Fruit fly (Drosophila melanogaster): Measurements from ENCODE around the gene CG13473.

The CG13473 gene

DNA sequence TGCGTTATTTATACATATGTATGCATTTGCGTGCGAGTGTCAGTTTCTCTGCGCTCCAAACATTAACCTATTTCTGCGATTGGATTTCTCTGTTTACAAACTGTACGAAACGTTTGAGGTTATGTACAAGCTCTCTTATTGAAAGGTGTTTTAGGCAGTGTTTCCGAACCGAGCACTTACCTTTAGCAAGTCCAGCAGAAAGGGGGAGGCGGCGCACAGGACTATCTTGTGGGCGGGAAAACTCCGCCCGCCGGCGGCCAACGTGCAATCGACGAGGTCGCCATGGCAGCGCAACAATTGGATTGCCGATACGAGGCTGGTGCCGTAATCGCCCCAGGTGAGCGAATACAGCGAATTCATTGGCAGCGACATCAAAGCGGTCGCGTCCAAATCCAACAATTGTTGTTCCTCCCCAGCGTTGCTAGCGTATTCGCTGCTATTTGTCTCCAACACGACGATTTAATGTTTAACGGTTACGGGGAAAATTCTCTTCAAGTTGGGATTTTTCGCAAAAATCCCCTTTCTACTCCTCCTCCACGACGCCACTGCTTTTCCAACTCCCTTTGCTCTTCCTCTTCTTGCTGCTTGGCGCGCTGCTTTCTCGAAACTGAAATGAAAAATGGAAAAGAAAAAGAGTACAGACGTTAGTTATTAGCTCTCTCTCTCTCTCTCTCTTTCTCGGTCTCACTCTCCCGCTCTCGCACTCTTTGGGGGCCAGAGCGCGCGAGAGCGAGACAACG is 28.3 kb downstream of the CG13473 start (continued):
- TF ChIP-seq CG8388 (GFP tag; optimal IDR thresholded peaks at IDR 0.05): peak; percentile 75
- peak; percentile 81 for TF ChIP-seq CG12391 (tag; optimal IDR thresholded peaks at IDR 0.05)
- peak; percentile 80 for TF ChIP-seq CG18764 (GFP tag; optimal IDR thresholded peaks at IDR 0.05)
- peak; percentile 90 for TF ChIP-seq Sox102F (GFP tag; optimal IDR thresholded peaks at IDR 0.05)
- peak; percentile 76 for TF ChIP-seq disco-r (GFP tag; optimal IDR thresholded peaks at IDR 0.05)
- TF ChIP-seq lov (optimal IDR thresholded peaks at IDR 0.05): no peak
- peak; percentile 85; the same call in 2 of the 3 replicates for TF ChIP-seq lov (GFP tag; IDR thresholded peaks at IDR 0.05)
- TF ChIP-seq CG14860 (GFP tag; IDR thresholded peaks at IDR 0.05; ENCODE audit: partially characterized antibody): no peak
- peak; percentile 87 for TF ChIP-seq CG8089 (GFP tag; optimal IDR thresholded peaks at IDR 0.05)
- peak; percentile 88 for TF ChIP-seq ranshi (GFP tag; IDR thresholded peaks at IDR 0.05)
- TF ChIP-seq CG30403 (GFP tag; optimal IDR thresholded peaks at IDR 0.05): peak; percentile 91
- peak; percentile 96 for TF ChIP-seq Rfx (GFP tag; IDR thresholded peaks at IDR 0.05)
- TF ChIP-seq Ets97D (GFP tag; optimal IDR thresholded peaks at IDR 0.05): peak; percentile 56
- peak; percentile 20 for TF ChIP-seq zf30C (GFP tag; optimal IDR thresholded peaks at IDR 0.05)
- TF ChIP-seq BtbVII (GFP tag; optimal IDR thresholded peaks at IDR 0.05): peak; percentile 81
- peak; percentile 27 for TF ChIP-seq exex (tag; optimal IDR thresholded peaks at IDR 0.05)
- TF ChIP-seq CG17568 (GFP tag; optimal IDR thresholded peaks at IDR 0.05): peak; percentile 10
- peak; percentile 63 for TF ChIP-seq CG12236 (GFP tag; optimal IDR thresholded peaks at IDR 0.05)
- peak; percentile 88 for TF ChIP-seq emc (GFP tag; optimal IDR thresholded peaks at IDR 0.05)
- peak; percentile 89 for TF ChIP-seq CG14050 (GFP tag; IDR thresholded peaks at IDR 0.05)
- peak in 1 of 2 experiments; percentile 50 for TF ChIP-seq crp (GFP tag; optimal IDR thresholded peaks at IDR 0.05)
- peak; percentile 66 for TF ChIP-seq en (GFP tag; optimal IDR thresholded peaks at IDR 0.05)
- peak; percentile 87 for TF ChIP-seq CG12744 (GFP tag; optimal IDR thresholded peaks at IDR 0.05)
- peak; percentile 77 for TF ChIP-seq CG8924 (tag; optimal IDR thresholded peaks at IDR 0.05)
- TF ChIP-seq nerfin-1 (tag; optimal IDR thresholded peaks at IDR 0.05): peak; percentile 59
- TF ChIP-seq zfh2 (GFP tag; optimal IDR thresholded peaks at IDR 0.05): peak; percentile 94
- peak; percentile 73 for TF ChIP-seq CG4854 (GFP tag; optimal IDR thresholded peaks at IDR 0.05)
- TF ChIP-seq dmrt99B (tag; optimal IDR thresholded peaks at IDR 0.05): peak; percentile 90
- peak; percentile 90 for TF ChIP-seq pnt (GFP tag; optimal IDR thresholded peaks at IDR 0.05)
- peak; percentile 26 for TF ChIP-seq trem (tag; optimal IDR thresholded peaks at IDR 0.05)
- TF ChIP-seq GATAe (GFP tag; conservative IDR thresholded peaks at IDR 0.05): peak; percentile 73
- peak; percentile 92 for TF ChIP-seq HmgZ (tag; optimal IDR thresholded peaks at IDR 0.05)
- no peak for TF ChIP-seq sc (optimal IDR thresholded peaks at IDR 0.05)
- TF ChIP-seq sc (GFP tag; optimal IDR thresholded peaks at IDR 0.05): peak; percentile 50
- TF ChIP-seq CG4820 (GFP tag; optimal IDR thresholded peaks at IDR 0.05): peak; percentile 84
- TF ChIP-seq Hmr (GFP tag; optimal IDR thresholded peaks at IDR 0.05): peak; percentile 95
- TF ChIP-seq CG13123 (GFP tag; optimal IDR thresholded peaks at IDR 0.05): peak; percentile 56
- peak; percentile 50; the same call in 1 of the 2 replicates for TF ChIP-seq sim (GFP tag; IDR thresholded peaks at IDR 0.05)
- peak; percentile 91 for TF ChIP-seq row (GFP tag; IDR thresholded peaks at IDR 0.05)
- no peak for TF ChIP-seq CG7271 (tag; optimal IDR thresholded peaks at IDR 0.05)
- TF ChIP-seq kni (GFP tag; optimal IDR thresholded peaks at IDR 0.05): peak; percentile 68
- TF ChIP-seq zen (tag; optimal IDR thresholded peaks at IDR 0.05): peak; percentile 64
- TF ChIP-seq z (GFP tag; IDR thresholded peaks at IDR 0.05): peak; percentile 81
- peak; percentile 90 for TF ChIP-seq Camta (GFP tag; optimal IDR thresholded peaks at IDR 0.05)
- peak; percentile 70 for TF ChIP-seq crc (GFP tag; optimal IDR thresholded peaks at IDR 0.05)
- peak; percentile 80 for TF ChIP-seq CG17361 (GFP tag; IDR thresholded peaks at IDR 0.05)
- TF ChIP-seq CG9437 (GFP tag; optimal IDR thresholded peaks at IDR 0.05): peak; percentile 66
- peak; percentile 89 for TF ChIP-seq gem (tag; optimal IDR thresholded peaks at IDR 0.05)
- TF ChIP-seq Meics (GFP tag; optimal IDR thresholded peaks at IDR 0.05): peak; percentile 94
- peak; percentile 89 for TF ChIP-seq Aef1 (GFP tag; IDR thresholded peaks at IDR 0.05)
